Fruit fly (Drosophila melanogaster): Measurements from ENCODE around the gene zye.

Gene zye

dm6 chr3L:20402665-20403492 is 10.5 kb upstream of the zye start:
- no peak for TF ChIP-seq ovo (GFP tag; optimal IDR thresholded peaks at IDR 0.05)

dm6 chr3L:20403493-20404379 is 9.7 kb upstream of the zye start:
- no peak for TF ChIP-seq CG14711 (tag; optimal IDR thresholded peaks at IDR 0.05)
- TF ChIP-seq ovo (GFP tag; optimal IDR thresholded peaks at IDR 0.05) = no peak
- no peak for TF ChIP-seq Mnt (GFP tag; optimal IDR thresholded peaks at IDR 0.05)
- peak; percentile 10 for TF ChIP-seq bab1 (GFP tag; optimal IDR thresholded peaks at IDR 0.05)
- no peak for TF ChIP-seq CG12768 (GFP tag; optimal IDR thresholded peaks at IDR 0.05)

- TF ChIP-seq CG11617 (GFP tag; optimal IDR thresholded peaks at IDR 0.05) (no peak), CG14711 (tag; optimal IDR thresholded peaks at IDR 0.05) (no peak), Clk (GFP tag; optimal IDR thresholded peaks at IDR 0.05) (no peak), ovo (GFP tag; optimal IDR thresholded peaks at IDR 0.05) (no peak), Mnt (GFP tag; optimal IDR thresholded peaks at IDR 0.05) (no peak)
These were observed 8.9 kb upstream of the zye start for dm6 chr3L:20404515-20404914.

dm6 chr3L:20405337-20405887 is 8.0 kb upstream of the zye start:
- no peak for TF ChIP-seq cnc (optimal IDR thresholded peaks at IDR 0.05)
- TF ChIP-seq Crg-1 (GFP tag; optimal IDR thresholded peaks at IDR 0.05) = no peak
- TF ChIP-seq toe (GFP tag; optimal IDR thresholded peaks at IDR 0.05) = no peak
- no peak for TF ChIP-seq CG11617 (GFP tag; optimal IDR thresholded peaks at IDR 0.05)
- no peak for TF ChIP-seq CG33017 (tag; optimal IDR thresholded peaks at IDR 0.05)
- no peak for TF ChIP-seq Hr96 (GFP tag; optimal IDR thresholded peaks at IDR 0.05)
- no peak for TF ChIP-seq CG5204 (GFP tag; optimal IDR thresholded peaks at IDR 0.05)
- TF ChIP-seq cic (GFP tag; optimal IDR thresholded peaks at IDR 0.05) = no peak
- TF ChIP-seq Mnt (GFP tag; optimal IDR thresholded peaks at IDR 0.05) = no peak
- TF ChIP-seq ovo (GFP tag; optimal IDR thresholded peaks at IDR 0.05) = no peak
- no peak for TF ChIP-seq CG7101 (tag; optimal IDR thresholded peaks at IDR 0.05)
- TF ChIP-seq CG1620 (GFP tag; optimal IDR thresholded peaks at IDR 0.05) = no peak
- no peak for TF ChIP-seq bab1 (GFP tag; optimal IDR thresholded peaks at IDR 0.05)
- TF ChIP-seq CG7045 (GFP tag; optimal IDR thresholded peaks at IDR 0.05) = no peak

- peak; percentile 12 for TF ChIP-seq CG7101 (tag; optimal IDR thresholded peaks at IDR 0.05)
- TF ChIP-seq Hr96 (GFP tag; optimal IDR thresholded peaks at IDR 0.05) = no peak
- no peak for TF ChIP-seq CG5204 (GFP tag; optimal IDR thresholded peaks at IDR 0.05)
- peak; percentile 26 for TF ChIP-seq CG33017 (tag; optimal IDR thresholded peaks at IDR 0.05)
- no peak for TF ChIP-seq bab1 (GFP tag; optimal IDR thresholded peaks at IDR 0.05)
- TF ChIP-seq cic (GFP tag; optimal IDR thresholded peaks at IDR 0.05) = no peak
- no peak for TF ChIP-seq CG7045 (GFP tag; optimal IDR thresholded peaks at IDR 0.05)
- TF ChIP-seq Mnt (GFP tag; optimal IDR thresholded peaks at IDR 0.05) = no peak
- no peak for TF ChIP-seq CG12768 (GFP tag; optimal IDR thresholded peaks at IDR 0.05)
- no peak for TF ChIP-seq ovo (GFP tag; optimal IDR thresholded peaks at IDR 0.05)
- no peak for TF ChIP-seq CG14711 (tag; optimal IDR thresholded peaks at IDR 0.05)
- no peak for TF ChIP-seq cnc (optimal IDR thresholded peaks at IDR 0.05)
- peak; percentile 14 for TF ChIP-seq kay (GFP tag; ENCODE audit: borderline replicate concordance)
- TF ChIP-seq toe (GFP tag; optimal IDR thresholded peaks at IDR 0.05) = no peak
- no peak for TF ChIP-seq Clk (GFP tag; optimal IDR thresholded peaks at IDR 0.05)
- TF ChIP-seq pad (GFP tag; optimal IDR thresholded peaks at IDR 0.05) = no peak
- peak; percentile 12 for TF ChIP-seq CG11617 (GFP tag; optimal IDR thresholded peaks at IDR 0.05)
- no peak for TF ChIP-seq Crg-1 (GFP tag; optimal IDR thresholded peaks at IDR 0.05)
- no peak for TF ChIP-seq tj (GFP tag; optimal IDR thresholded peaks at IDR 0.05)
- no peak for TF ChIP-seq CG1620 (GFP tag; optimal IDR thresholded peaks at IDR 0.05)
These were observed 7.1 kb upstream of the zye start for dm6 chr3L:20405971-20406948.

- TF ChIP-seq Hr96 (GFP tag; optimal IDR thresholded peaks at IDR 0.05) (no peak), tj (GFP tag; optimal IDR thresholded peaks at IDR 0.05) (no peak), toe (GFP tag; optimal IDR thresholded peaks at IDR 0.05) (no peak), cic (GFP tag; optimal IDR thresholded peaks at IDR 0.05) (no peak), CG33017 (tag; optimal IDR thresholded peaks at IDR 0.05) (no peak), ovo (GFP tag; optimal IDR thresholded peaks at IDR 0.05) (no peak), cnc (optimal IDR thresholded peaks at IDR 0.05) (no peak), CG5204 (GFP tag; optimal IDR thresholded peaks at IDR 0.05) (no peak), CG11617 (GFP tag; optimal IDR thresholded peaks at IDR 0.05) (no peak)
These were observed 3.1 kb upstream of the zye start, which contains the start of gene CG13248 for dm6 chr3L:20410345-20410744. TSS of gene CG13248 (minus strand) at chr3L:20410566.

All from whole organism, adult.